Worm (Caenorhabditis elegans) whole organism, L2 larva: ENCODE measurements around the gene rnp-1.

Source experiments
- C34F6.9 ChIP-seq: fragments of 150-350 bp; optimal IDR thresholded peaks from 2 replicates; lab custom pipeline; 2014; ENCODE audit warnings: missing biosample characterization, missing genetic modification characterization
- F13H6.1 ChIP-seq: sonication (generic microtip); optimal IDR thresholded peaks from 2 replicates; lab custom pipeline; 2016; ENCODE audit warnings: missing genetic modification characterization, missing compliant biosample characterization
- R02D3.7 ChIP-seq: fragments of 150-350 bp; optimal IDR thresholded peaks from 2 replicates; lab custom pipeline; 2014; ENCODE audit warnings: missing biosample characterization, missing genetic modification characterization
- Y55F3AM.14 ChIP-seq: fragments of 200-800 bp; sonication (Bioruptor generic); optimal IDR thresholded peaks from 2 replicates; lab custom pipeline; 2018; ENCODE audit warnings: mild to moderate bottlenecking, missing genetic modification characterization, missing compliant biosample characterization
- ZK546.5 ChIP-seq: sonication (generic microtip); optimal IDR thresholded peaks from 2 replicates; lab custom pipeline; 2017; ENCODE audit warnings: missing biosample characterization, missing genetic modification characterization
- alr-1 ChIP-seq: fragments of 150-350 bp; optimal IDR thresholded peaks from 2 replicates; lab custom pipeline; 2014; ENCODE audit warnings: missing biosample characterization, missing genetic modification characterization
- aly-2 ChIP-seq: fragments of 150-350 bp; optimal IDR thresholded peaks from 2 replicates; lab custom pipeline; 2014; ENCODE audit warnings: missing biosample characterization, missing genetic modification characterization
- blmp-1 ChIP-seq: sonication (generic microtip); optimal IDR thresholded peaks from 2 replicates; lab custom pipeline; 2017; ENCODE audit warnings: missing genetic modification characterization, mild to moderate bottlenecking, missing compliant biosample characterization, antibody characterized with exemption, moderate library complexity; ENCODE audit not compliant: insufficient read depth
- ceh-16 ChIP-seq: fragments of 150-350 bp; optimal IDR thresholded peaks from 2 replicates; lab custom pipeline; 2014; ENCODE audit warnings: missing biosample characterization, missing genetic modification characterization
- crh-2 ChIP-seq: sonication (generic microtip); optimal IDR thresholded peaks from 2 replicates; lab custom pipeline; 2017; ENCODE audit warnings: missing biosample characterization, missing genetic modification characterization
- dmd-4 ChIP-seq: sonication (generic microtip); optimal IDR thresholded peaks from 2 replicates; lab custom pipeline; 2017; ENCODE audit warnings: missing biosample characterization, missing genetic modification characterization
- egl-27 ChIP-seq: sonication (generic microtip); optimal IDR thresholded peaks from 3 replicates; lab custom pipeline; 2017; ENCODE audit warnings: missing biosample characterization, missing genetic modification reagents, missing genetic modification characterization
- elt-1 ChIP-seq: fragments of 150-350 bp; optimal IDR thresholded peaks from 2 replicates; lab custom pipeline; 2014; ENCODE audit warnings: missing biosample characterization, missing genetic modification characterization
- elt-3 ChIP-seq: sonication (generic microtip); optimal IDR thresholded peaks from 2 replicates; lab custom pipeline; 2017; ENCODE audit warnings: missing biosample characterization, missing genetic modification characterization
- fos-1 ChIP-seq: fragments of 150-350 bp; optimal IDR thresholded peaks from 2 replicates; lab custom pipeline; 2014; ENCODE audit warnings: missing biosample characterization, missing genetic modification characterization
- gmeb-1 ChIP-seq: fragments of 150-350 bp; optimal IDR thresholded peaks from 2 replicates; lab custom pipeline; 2014; ENCODE audit warnings: missing biosample characterization, missing genetic modification characterization
- lin-11 ChIP-seq: fragments of 150-350 bp; sonication (generic microtip); optimal IDR thresholded peaks from 2 replicates; lab custom pipeline; 2014; ENCODE audit warnings: missing biosample characterization, missing genetic modification characterization, inconsistent platforms, mixed read lengths
- lin-39 ChIP-seq: fragments of 150-350 bp; optimal IDR thresholded peaks from 2 replicates; lab custom pipeline; 2014; ENCODE audit warnings: missing biosample characterization, missing genetic modification reagents, missing genetic modification characterization
- lsy-2 ChIP-seq, 2 experiments: fragments of 150-350 bp in 1 of 2; sonication (generic microtip) in 1 of 2; optimal IDR thresholded peaks; 2 replicates each; lab custom pipeline; 2014 to 2017; ENCODE audit warnings: missing biosample characterization in 2 of 2, missing genetic modification characterization in 2 of 2
- mab-5 ChIP-seq: fragments of 150-350 bp; optimal IDR thresholded peaks from 2 replicates; lab custom pipeline; 2014; ENCODE audit warnings: missing biosample characterization, missing genetic modification characterization
- mbf-1 ChIP-seq: sonication (generic microtip); optimal IDR thresholded peaks from 2 replicates; lab custom pipeline; 2017; ENCODE audit warnings: missing biosample characterization, missing genetic modification characterization
- mdl-1 ChIP-seq, 2 experiments: fragments of 150-350 bp in 1 of 2; sonication (generic microtip) in 1 of 2; optimal IDR thresholded peaks; 2 replicates each; lab custom pipeline; 2017; ENCODE audit warnings: missing biosample characterization in 2 of 2, missing genetic modification characterization in 2 of 2
- nhr-10 ChIP-seq: sonication (generic microtip); optimal IDR thresholded peaks from 2 replicates; lab custom pipeline; 2017; ENCODE audit warnings: missing biosample characterization, missing genetic modification characterization
- nhr-11 ChIP-seq: fragments of 150-350 bp; optimal IDR thresholded peaks from 2 replicates; lab custom pipeline; 2014; ENCODE audit warnings: missing biosample characterization, missing genetic modification characterization
- nhr-12 ChIP-seq: fragments of 150-350 bp; optimal IDR thresholded peaks from 2 replicates; lab custom pipeline; 2014; ENCODE audit warnings: missing biosample characterization, missing genetic modification characterization
- nhr-129 ChIP-seq: fragments of 150-350 bp; optimal IDR thresholded peaks from 2 replicates; lab custom pipeline; 2014; ENCODE audit warnings: missing biosample characterization, missing genetic modification characterization
- nhr-21 ChIP-seq: fragments of 150-350 bp; optimal IDR thresholded peaks from 2 replicates; lab custom pipeline; 2014; ENCODE audit warnings: missing biosample characterization, missing genetic modification characterization
- nhr-23 ChIP-seq: fragments of 150-350 bp; optimal IDR thresholded peaks from 2 replicates; lab custom pipeline; 2014; ENCODE audit warnings: missing biosample characterization, missing genetic modification reagents, missing genetic modification characterization
- nhr-237 ChIP-seq: fragments of 150-350 bp; optimal IDR thresholded peaks from 2 replicates; lab custom pipeline; 2014; ENCODE audit warnings: missing biosample characterization, missing genetic modification characterization
- nhr-6 ChIP-seq: fragments of 150-350 bp; optimal IDR thresholded peaks from 2 replicates; lab custom pipeline; 2014; ENCODE audit warnings: missing biosample characterization, missing genetic modification characterization
- nhr-77 ChIP-seq: fragments of 150-350 bp; optimal IDR thresholded peaks from 2 replicates; lab custom pipeline; 2014; ENCODE audit warnings: missing biosample characterization, missing genetic modification characterization
- sem-4 ChIP-seq: fragments of 150-350 bp; optimal IDR thresholded peaks from 2 replicates; lab custom pipeline; 2014; ENCODE audit warnings: missing biosample characterization, missing genetic modification reagents, missing genetic modification characterization
- sma-3 ChIP-seq: sonication (generic microtip); optimal IDR thresholded peaks from 2 replicates; lab custom pipeline; 2016; ENCODE audit warnings: missing genetic modification reagents, missing genetic modification characterization, missing compliant biosample characterization
- snpc-4 ChIP-seq: fragments of 150-350 bp; optimal IDR thresholded peaks from 2 replicates; lab custom pipeline; 2014; ENCODE audit warnings: missing biosample characterization, missing genetic modification characterization
- unc-39 ChIP-seq: fragments of 150-350 bp; optimal IDR thresholded peaks from 2 replicates; lab custom pipeline; 2014; ENCODE audit warnings: missing biosample characterization, missing genetic modification characterization
- unc-55 ChIP-seq: fragments of 150-350 bp; sonication (generic microtip); optimal IDR thresholded peaks from 3 replicates; lab custom pipeline; 2014; ENCODE audit warnings: missing biosample characterization, missing genetic modification reagents, missing genetic modification characterization
- zag-1 ChIP-seq: fragments of 150-350 bp; optimal IDR thresholded peaks from 2 replicates; lab custom pipeline; 2014; ENCODE audit warnings: missing biosample characterization, missing genetic modification characterization
- ztf-11 ChIP-seq: sonication (generic microtip); optimal IDR thresholded peaks from 2 replicates; lab custom pipeline; 2017; ENCODE audit warnings: missing biosample characterization, missing genetic modification characterization
- ztf-4 ChIP-seq: fragments of 150-350 bp; optimal IDR thresholded peaks from 2 replicates; lab custom pipeline; 2014; ENCODE audit warnings: missing biosample characterization, missing genetic modification characterization

Gene rnp-1

ce11 chrV:12159975-12160374 is 32.1 kb upstream of the rnp-1 start:
- no peak for TF ChIP-seq nhr-10
- no peak for TF ChIP-seq crh-2 (tag; lab: Kevin White, UChicago)
- no peak for TF ChIP-seq nhr-21
- TF ChIP-seq nhr-129 (tag; lab: Kevin White, UChicago): no peak
- no peak for TF ChIP-seq lin-39 (tag; lab: Kevin White, UChicago)
- TF ChIP-seq F13H6.1 (tag; lab: Kevin White, UChicago): no peak
- no peak for TF ChIP-seq gmeb-1 (tag; lab: Kevin White, UChicago)
- no peak for TF ChIP-seq sma-3 (GFP tag; lab: Kevin White, UChicago)
- TF ChIP-seq mbf-1 (tag; lab: Kevin White, UChicago): no peak
- TF ChIP-seq aly-2 (tag; lab: Kevin White, UChicago): no peak
- TF ChIP-seq, all 48 proteins: peak for 0

DNA sequence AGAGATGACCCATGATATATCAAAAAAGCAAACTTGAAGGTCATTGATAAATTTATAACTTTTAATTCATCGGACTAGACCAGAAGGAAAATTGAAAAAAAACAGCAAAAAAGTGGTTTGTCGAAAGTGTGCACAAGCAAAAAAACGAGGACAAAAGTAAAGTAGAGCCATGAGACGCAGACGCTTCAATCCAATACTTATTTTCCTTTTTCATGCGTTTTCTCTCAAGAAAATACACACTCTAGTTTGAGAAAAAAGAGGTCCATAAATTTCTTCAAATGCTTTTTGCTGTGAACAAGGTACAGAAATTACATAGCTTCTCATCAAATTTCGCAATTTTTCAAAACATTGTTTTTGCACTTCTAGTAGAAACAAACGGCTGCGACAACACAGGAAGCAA is 30.9 kb upstream of the rnp-1 start:
- TF ChIP-seq nhr-77 (tag; lab: Kevin White, UChicago) (no peak), mbf-1 (tag; lab: Kevin White, UChicago) (no peak), gmeb-1 (tag; lab: Kevin White, UChicago) (no peak), elt-3 (tag; lab: Kevin White, UChicago) (no peak), nhr-129 (tag; lab: Kevin White, UChicago) (no peak), ztf-4 (tag; lab: Kevin White, UChicago) (no peak), unc-55 (GFP tag; lab: Kevin White, UChicago) (peak; percentile 79), lin-11 (no peak), nhr-237 (tag; lab: Kevin White, UChicago) (no peak), C34F6.9 (peak; percentile 56)

DNA sequence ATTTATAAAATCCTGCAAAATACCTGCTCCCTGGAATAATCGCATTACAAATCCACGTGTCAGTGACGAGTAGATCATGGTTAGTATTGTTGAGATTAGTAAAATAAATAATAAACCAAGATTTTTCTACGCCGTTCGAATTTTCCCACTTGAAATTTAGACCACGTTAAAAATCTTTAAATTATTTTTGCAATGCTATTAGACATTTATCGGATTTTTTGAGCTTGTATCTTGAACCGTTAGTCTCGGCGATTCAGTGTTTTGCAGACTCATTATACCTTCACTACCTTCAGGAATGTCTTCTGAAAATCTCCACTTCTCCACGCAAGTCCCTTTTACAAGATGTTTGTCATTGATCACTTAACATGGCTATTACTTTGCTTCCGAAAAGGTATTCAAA is 29.9 kb upstream of the rnp-1 start, which contains the start of gene C27A7.5:
TSS of gene C27A7.5 (minus strand) at position 101 of the 400 bp plus-strand sequence.
- TF ChIP-seq unc-55 (GFP tag; lab: Kevin White, UChicago) (no peak), ceh-16 (tag; lab: Kevin White, UChicago) (no peak), ZK546.5 (tag; lab: Kevin White, UChicago) (no peak), lin-11 (no peak), sem-4 (tag; lab: Kevin White, UChicago) (no peak), lsy-2 (tag; optimal IDR thresholded peaks at IDR 0.05; lab: Kevin White, UChicago) (no peak), gmeb-1 (tag; lab: Kevin White, UChicago) (no peak), egl-27 (no peak), fos-1 (tag; lab: Kevin White, UChicago) (no peak), nhr-12 (tag; lab: Kevin White, UChicago) (no peak)

DNA sequence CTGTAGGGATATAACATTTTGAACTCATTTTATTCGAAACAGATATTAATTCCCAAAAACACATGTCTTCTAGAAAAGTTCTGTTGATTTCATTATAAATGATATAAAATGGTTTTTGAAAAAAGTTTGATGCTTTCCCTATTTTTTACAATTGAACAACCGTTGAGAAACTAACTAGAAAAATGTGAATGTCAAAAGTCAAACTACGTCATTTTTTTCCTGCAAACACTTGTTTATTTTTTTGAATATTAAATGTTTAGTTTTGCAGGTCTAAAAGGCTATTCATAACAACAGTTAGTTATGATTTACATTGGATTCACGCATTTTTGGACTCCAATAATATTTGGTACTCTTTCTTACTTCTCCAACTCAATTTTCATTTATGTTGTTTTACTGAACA is 29.2 kb upstream of the rnp-1 start, which contains the start of gene srj-4:
TSS of gene srj-4 (plus strand) at position 301 of the 400 bp plus-strand sequence.
- TF ChIP-seq nhr-11 (tag; lab: Kevin White, UChicago) (no peak), sem-4 (tag; lab: Kevin White, UChicago) (no peak), R02D3.7 (tag; lab: Kevin White, UChicago) (no peak), snpc-4 (tag; lab: Kevin White, UChicago) (no peak), lsy-2 (tag; optimal IDR thresholded peaks at IDR 0.05; lab: Kevin White, UChicago) (no peak), ztf-11 (tag; lab: Kevin White, UChicago) (no peak), mbf-1 (tag; lab: Kevin White, UChicago) (no peak), mab-5 (no peak), unc-55 (GFP tag; lab: Kevin White, UChicago) (no peak), dmd-4 (tag; lab: Kevin White, UChicago) (no peak), sma-3 (GFP tag; lab: Kevin White, UChicago) (no peak), blmp-1 (tag; lab: Kevin White, UChicago) (no peak), alr-1 (no peak)

- TF ChIP-seq R02D3.7 (tag; lab: Kevin White, UChicago) (no peak), zag-1 (no peak), ztf-11 (tag; lab: Kevin White, UChicago) (no peak), fos-1 (tag; lab: Kevin White, UChicago) (no peak), elt-1 (tag; lab: Kevin White, UChicago) (no peak), ceh-16 (tag; lab: Kevin White, UChicago) (no peak), gmeb-1 (tag; lab: Kevin White, UChicago) (no peak), nhr-23 (tag; lab: Kevin White, UChicago) (no peak), nhr-21 (no peak), mab-5 (no peak), nhr-11 (tag; lab: Kevin White, UChicago) (no peak), nhr-6 (tag; lab: Kevin White, UChicago) (no peak), nhr-237 (tag; lab: Kevin White, UChicago) (no peak), lin-39 (tag; lab: Kevin White, UChicago) (no peak), ztf-4 (tag; lab: Kevin White, UChicago) (no peak), Y55F3AM.14 (no peak), crh-2 (tag; lab: Kevin White, UChicago) (no peak), unc-39 (tag; lab: Kevin White, UChicago) (no peak), mdl-1 (tag; optimal IDR thresholded peaks at IDR 0.05; lab: Kevin White, UChicago) (no peak), sma-3 (GFP tag; lab: Kevin White, UChicago) (no peak)
These were observed 25.0 kb upstream of the rnp-1 start for ce11 chrV:12167031-12167430.
